Fruit fly (Drosophila melanogaster) whole organism, embryonic: ENCODE results near the gene Cul5.

Experiments
- ATbp ChIP-seq: fragments of 200-800 bp; sonication (Bioruptor generic); optimal IDR thresholded peaks from 2 replicates; lab custom pipeline; 2017; ENCODE audit warnings: missing biosample characterization, mild to moderate bottlenecking, missing genetic modification characterization, missing genetic modification reagents
- B-H1 ChIP-seq: fragments of 200-800 bp; sonication (Bioruptor generic); IDR thresholded peaks from 3 replicates; pipeline ENCODE4 v1.3.6; 2022; ENCODE audit warnings: missing biosample characterization, missing genetic modification characterization
- Bdp1 ChIP-seq: fragments of 200-800 bp; sonication (Bioruptor generic); optimal IDR thresholded peaks from 3 replicates; lab custom pipeline; 2016; ENCODE audit warnings: missing biosample characterization, missing genetic modification characterization
- CG12071 ChIP-seq: fragments of 200-800 bp; sonication (Bioruptor generic); optimal IDR thresholded peaks from 3 replicates; lab custom pipeline; 2018; ENCODE audit warnings: missing biosample characterization, mild to moderate bottlenecking, missing genetic modification characterization
- CG15479 ChIP-seq: fragments of 200-800 bp; sonication (Bioruptor generic); optimal IDR thresholded peaks from 3 replicates; lab custom pipeline; 2019; ENCODE audit warnings: missing biosample characterization, mild to moderate bottlenecking, missing genetic modification characterization, moderate library complexity
- CG1832 ChIP-seq: fragments of 200-800 bp; sonication (Bioruptor generic); optimal IDR thresholded peaks from 2 replicates; lab custom pipeline; 2017; ENCODE audit warnings: missing biosample characterization, mild to moderate bottlenecking, missing genetic modification characterization, inconsistent platforms
- CG31441 ChIP-seq: fragments of 200-800 bp; sonication (Bioruptor generic); IDR thresholded peaks from 2 replicates; pipeline ENCODE4 v1.3.6; 2022; ENCODE audit warnings: missing biosample characterization, missing genetic modification characterization
- CG3407 ChIP-seq: fragments of 200-800 bp; sonication (Bioruptor generic); optimal IDR thresholded peaks from 2 replicates; lab custom pipeline; 2018; ENCODE audit warnings: missing biosample characterization, mild to moderate bottlenecking, missing genetic modification characterization
- CG4707 ChIP-seq: fragments of 200-800 bp; sonication (Bioruptor generic); optimal IDR thresholded peaks from 2 replicates; lab custom pipeline; 2018; ENCODE audit warnings: missing biosample characterization, mild to moderate bottlenecking, missing genetic modification characterization, moderate library complexity
- CG6654 ChIP-seq: fragments of 200-800 bp; sonication (Bioruptor generic); optimal IDR thresholded peaks from 2 replicates; lab custom pipeline; 2017; ENCODE audit warnings: missing biosample characterization, mild to moderate bottlenecking, missing genetic modification characterization
- CG7357 ChIP-seq: fragments of 200-800 bp; sonication (Bioruptor generic); IDR thresholded peaks from 3 replicates; pipeline ENCODE4 v1.3.6; 2022; ENCODE audit warnings: missing biosample characterization, missing genetic modification characterization
- CG7839 ChIP-seq: fragments of 200-800 bp; sonication (Bioruptor generic); optimal IDR thresholded peaks from 3 replicates; lab custom pipeline; 2018; ENCODE audit warnings: missing biosample characterization, mild to moderate bottlenecking, missing genetic modification characterization, moderate library complexity
- D19A ChIP-seq: fragments of 200-800 bp; optimal IDR thresholded peaks from 3 replicates; lab custom pipeline; 2019; ENCODE audit warnings: missing biosample characterization, mild to moderate bottlenecking, missing genetic modification characterization, moderate library complexity
- Ets65A ChIP-seq: fragments of 200-800 bp; sonication (Bioruptor generic); peaks from one replicate; lab custom pipeline; 2016; ENCODE audit warnings: missing biosample characterization, missing genetic modification characterization
- Fer1 ChIP-seq: fragments of 200-800 bp; sonication (Bioruptor generic); optimal IDR thresholded peaks from 2 replicates; lab custom pipeline; 2017; ENCODE audit warnings: missing biosample characterization, mild to moderate bottlenecking, missing genetic modification characterization
- H2.0 ChIP-seq: fragments of 200-800 bp; sonication (Bioruptor generic); IDR thresholded peaks from 2 replicates; pipeline ENCODE4 v1.3.6; 2022; ENCODE audit warnings: missing biosample characterization, missing genetic modification characterization
- Hey ChIP-seq: fragments of 200-800 bp; sonication (Bioruptor generic); optimal IDR thresholded peaks from 3 replicates; lab custom pipeline; 2018; ENCODE audit warnings: missing biosample characterization, mild to moderate bottlenecking, missing genetic modification characterization
- Hr51 ChIP-seq, 2 experiments: fragments of 200-800 bp; sonication (Bioruptor generic); optimal IDR thresholded peaks; 2 replicates in 1 of 2; 3 replicates in 1 of 2; lab custom pipeline; 2016 to 2018; ENCODE audit warnings: missing biosample characterization in 2 of 2, missing genetic modification characterization in 2 of 2, mild to moderate bottlenecking in 1 of 2, moderate library complexity in 1 of 2
- NK7.1 ChIP-seq: fragments of 200-800 bp; sonication (Bioruptor generic); optimal IDR thresholded peaks from 3 replicates; lab custom pipeline; 2016; ENCODE audit warnings: missing biosample characterization, missing genetic modification characterization
- NfI ChIP-seq: fragments of 200-800 bp; sonication (Bioruptor generic); optimal IDR thresholded peaks from 3 replicates; lab custom pipeline; 2018; ENCODE audit warnings: missing biosample characterization, mild to moderate bottlenecking, missing genetic modification characterization, moderate library complexity
- Oli ChIP-seq: fragments of 200-800 bp; sonication (Bioruptor generic); optimal IDR thresholded peaks from 2 replicates; lab custom pipeline; 2018; ENCODE audit warnings: missing biosample characterization, mild to moderate bottlenecking, missing genetic modification characterization, moderate library complexity
- Opbp ChIP-seq: fragments of 200-800 bp; sonication (Bioruptor generic); IDR thresholded peaks from 3 replicates; pipeline ENCODE4 v1.3.6; 2022; ENCODE audit warnings: missing biosample characterization, missing genetic modification characterization; ENCODE audit not compliant: partially characterized antibody
- Spps ChIP-seq: fragments of 200-800 bp; sonication (Bioruptor generic); optimal IDR thresholded peaks from 2 replicates; lab custom pipeline; 2018; ENCODE audit warnings: missing biosample characterization, mild to moderate bottlenecking, missing genetic modification characterization
- Sry-β ChIP-seq: fragments of 200-800 bp; sonication (Bioruptor generic); optimal IDR thresholded peaks from 2 replicates; lab custom pipeline; 2018; ENCODE audit warnings: missing biosample characterization, mild to moderate bottlenecking, missing genetic modification characterization, moderate library complexity
- Xrp1 ChIP-seq: fragments of 200-800 bp; sonication (Bioruptor generic); IDR thresholded peaks from 2 replicates; pipeline ENCODE4 v1.3.6; 2022; ENCODE audit warnings: missing biosample characterization, missing genetic modification characterization
- YL-1 ChIP-seq: fragments of 200-800 bp; sonication (Bioruptor generic); optimal IDR thresholded peaks from 3 replicates; lab custom pipeline; 2017; ENCODE audit warnings: missing biosample characterization, mild to moderate bottlenecking, missing genetic modification characterization
- abd-A ChIP-seq: fragments of 200-800 bp; sonication (Bioruptor generic); optimal IDR thresholded peaks from 3 replicates; lab custom pipeline; 2019; ENCODE audit warnings: missing biosample characterization, mild to moderate bottlenecking, missing genetic modification characterization, moderate library complexity
- ara ChIP-seq: fragments of 200-800 bp; sonication (Bioruptor generic); IDR thresholded peaks from 2 replicates; pipeline ENCODE4 v1.3.6; 2022; ENCODE audit warnings: missing biosample characterization, missing genetic modification characterization
- cato ChIP-seq: fragments of 200-800 bp; sonication (Bioruptor generic); optimal IDR thresholded peaks from 2 replicates; lab custom pipeline; 2016; ENCODE audit warnings: missing biosample characterization, missing genetic modification characterization, borderline replicate concordance
- cg ChIP-seq: fragments of 200-800 bp; sonication (Bioruptor generic); optimal IDR thresholded peaks from 3 replicates; lab custom pipeline; 2019; ENCODE audit warnings: missing biosample characterization, mild to moderate bottlenecking, missing genetic modification characterization, moderate library complexity
- croc ChIP-seq: fragments of 200-800 bp; sonication (Bioruptor generic); conservative IDR thresholded peaks from 3 replicates; pipeline ENCODE4 v1.3.6; 2022; ENCODE audit warnings: missing biosample characterization, missing genetic modification characterization
- dati ChIP-seq: fragments of 200-800 bp; sonication (Bioruptor generic); IDR thresholded peaks from 2 replicates; pipeline ENCODE4 v1.3.6; 2022; ENCODE audit warnings: missing biosample characterization, missing genetic modification characterization
- emc ChIP-seq: fragments of 200-800 bp; sonication (Bioruptor generic); optimal IDR thresholded peaks from 2 replicates; lab custom pipeline; 2016; ENCODE audit warnings: missing biosample characterization, missing genetic modification characterization
- exex ChIP-seq: fragments of 200-800 bp; sonication (Bioruptor generic); optimal IDR thresholded peaks from 4 replicates; lab custom pipeline; 2018; ENCODE audit warnings: missing biosample characterization, mild to moderate bottlenecking, missing genetic modification characterization, moderate library complexity
- eyg ChIP-seq: fragments of 200-800 bp; sonication (Bioruptor generic); optimal IDR thresholded peaks from 3 replicates; lab custom pipeline; 2016; ENCODE audit warnings: missing biosample characterization, missing genetic modification characterization
- fd96Cb ChIP-seq: fragments of 200-800 bp; sonication (Bioruptor generic); optimal IDR thresholded peaks from 2 replicates; lab custom pipeline; 2018; ENCODE audit warnings: missing biosample characterization, mild to moderate bottlenecking, missing genetic modification characterization, moderate library complexity
- fu2 ChIP-seq: fragments of 200-800 bp; sonication (Bioruptor generic); optimal IDR thresholded peaks from 2 replicates; lab custom pipeline; 2016; ENCODE audit warnings: missing biosample characterization, missing genetic modification characterization
- jumu ChIP-seq: fragments of 200-800 bp; sonication (Bioruptor generic); optimal IDR thresholded peaks from 3 replicates; lab custom pipeline; 2016; ENCODE audit warnings: missing biosample characterization, missing genetic modification characterization
- lmd ChIP-seq: fragments of 200-800 bp; sonication (Bioruptor generic); IDR thresholded peaks from 2 replicates; pipeline ENCODE4 v1.3.6; 2022; ENCODE audit warnings: missing biosample characterization, missing genetic modification characterization
- lov ChIP-seq, 2 experiments: fragments of 200-800 bp in 1 of 2; fragments of >200 bp in 1 of 2; sonication (Bioruptor generic) in 1 of 2; IDR thresholded peaks in 1 of 2; optimal IDR thresholded peaks in 1 of 2; 2 replicates in 1 of 2; 3 replicates in 1 of 2; pipeline versions ENCODE4 v1.3.6 to Lab custom; 2017 to 2022; ENCODE audit warnings: missing biosample characterization in 1 of 2, missing genetic modification characterization in 1 of 2
- nau ChIP-seq: fragments of 200-800 bp; sonication (Bioruptor generic); optimal IDR thresholded peaks from 3 replicates; lab custom pipeline; 2017; ENCODE audit warnings: missing biosample characterization, mild to moderate bottlenecking, missing genetic modification characterization, missing genetic modification reagents
- org-1 ChIP-seq: fragments of 200-800 bp; sonication (Bioruptor generic); optimal IDR thresholded peaks from 2 replicates; lab custom pipeline; 2017; ENCODE audit warnings: missing biosample characterization, missing genetic modification characterization
- prd ChIP-seq, 3 experiments: fragments of >200 bp in 2 of 3; fragments of 200-800 bp in 1 of 3; sonication (Bioruptor generic) in 1 of 3; optimal IDR thresholded peaks in 2 of 3; IDR thresholded peaks in 1 of 3; 2 replicates in 2 of 3; 3 replicates in 1 of 3; pipeline versions ENCODE4 v1.3.6 to Lab custom; 2017 to 2022; ENCODE audit warnings: missing biosample characterization in 1 of 3, missing genetic modification characterization in 1 of 3
- psq ChIP-seq: fragments of 200-800 bp; sonication (Bioruptor generic); optimal IDR thresholded peaks from 2 replicates; lab custom pipeline; 2017; ENCODE audit warnings: missing biosample characterization, missing genetic modification characterization
- ranshi ChIP-seq: fragments of 200-800 bp; sonication (Bioruptor generic); IDR thresholded peaks from 2 replicates; pipeline ENCODE4 v1.3.6; 2022; ENCODE audit warnings: missing biosample characterization, missing genetic modification characterization
- schlank ChIP-seq: fragments of 200-800 bp; sonication (Bioruptor generic); optimal IDR thresholded peaks from 2 replicates; lab custom pipeline; 2018; ENCODE audit warnings: missing biosample characterization, mild to moderate bottlenecking, missing genetic modification characterization
- sob ChIP-seq: fragments of 200-800 bp; sonication (Bioruptor generic); IDR thresholded peaks from 2 replicates; pipeline ENCODE4 v1.3.6; 2022; ENCODE audit warnings: missing biosample characterization, missing genetic modification characterization
- zen2 ChIP-seq: fragments of 200-800 bp; sonication (Bioruptor generic); IDR thresholded peaks from 3 replicates; pipeline ENCODE4 v1.3.6; 2022; ENCODE audit warnings: missing biosample characterization, missing genetic modification characterization; ENCODE audit not compliant: partially characterized antibody

The Cul5 gene

dm6 chr3R:29069208-29070072 is 6.7 kb upstream of the Cul5 start (continued):
- no peak for TF ChIP-seq Fer1 (GFP tag; lab: Kevin White, UChicago)
- TF ChIP-seq ATbp (GFP tag; lab: Kevin White, UChicago), result no peak
- no peak for TF ChIP-seq emc (GFP tag; lab: Kevin White, UChicago)
- no peak for TF ChIP-seq psq (GFP tag; lab: Kevin White, UChicago)
- no peak for TF ChIP-seq ara (GFP tag; lab: Robert Waterston, UW)
- peak in 1 of 2 experiments; percentile 35 for TF ChIP-seq Hr51 (GFP tag; optimal IDR thresholded peaks at IDR 0.05; lab: Kevin White, UChicago)
- TF ChIP-seq cato (GFP tag; lab: Kevin White, UChicago), result no peak
- no peak for TF ChIP-seq schlank (tag; lab: Kevin White, UChicago)
- no peak for TF ChIP-seq nau
- peak; percentile 75 for TF ChIP-seq abd-A
- no peak for TF ChIP-seq CG31441
- TF ChIP-seq cg (GFP tag; lab: Kevin White, UChicago), result peak; percentile 75
- no peak for TF ChIP-seq zen2 (GFP tag; lab: Robert Waterston, UW)
- TF ChIP-seq B-H1 (GFP tag; lab: Robert Waterston, UW), result no peak
- no peak for TF ChIP-seq Sry-β
- TF ChIP-seq croc, result no peak
- TF ChIP-seq fu2 (GFP tag; lab: Kevin White, UChicago), result no peak
- no peak for TF ChIP-seq H2.0 (GFP tag; lab: Robert Waterston, UW)
- peak; percentile 99 for TF ChIP-seq CG3407 (GFP tag; lab: Kevin White, UChicago)
- TF ChIP-seq YL-1 (GFP tag; lab: Kevin White, UChicago), result no peak
- no peak for TF ChIP-seq Oli (tag; lab: Kevin White, UChicago)
- no peak for TF ChIP-seq lov (optimal IDR thresholded peaks at IDR 0.05; lab: Kevin White, UChicago)
- no peak for TF ChIP-seq lov (GFP tag; IDR thresholded peaks at IDR 0.05; lab: Robert Waterston, UW)
- peak; percentile 20 for TF ChIP-seq D19A (tag; lab: Kevin White, UChicago)
- no peak for TF ChIP-seq prd (optimal IDR thresholded peaks at IDR 0.05; lab: Kevin White, UChicago)
- no peak for TF ChIP-seq prd (GFP tag; IDR thresholded peaks at IDR 0.05; lab: Robert Waterston, UW)
- TF ChIP-seq CG7839 (tag; lab: Kevin White, UChicago), result no peak
- TF ChIP-seq CG1832 (GFP tag; lab: Kevin White, UChicago), result peak; percentile 30
- TF ChIP-seq exex (tag; lab: Kevin White, UChicago), result no peak
- no peak for TF ChIP-seq Xrp1
- no peak for TF ChIP-seq CG12071 (GFP tag; lab: Kevin White, UChicago)
- TF ChIP-seq ranshi (GFP tag; lab: Robert Waterston, UW), result no peak
- TF ChIP-seq org-1 (GFP tag; lab: Kevin White, UChicago), result no peak
- no peak for TF ChIP-seq NfI (GFP tag; lab: Kevin White, UChicago)
- no peak for TF ChIP-seq CG6654 (GFP tag; lab: Kevin White, UChicago)
- no peak for TF ChIP-seq eyg (GFP tag; lab: Kevin White, UChicago)
- TF ChIP-seq NK7.1 (GFP tag; lab: Kevin White, UChicago), result no peak
- no peak for TF ChIP-seq Spps (tag; lab: Kevin White, UChicago)
- TF ChIP-seq Bdp1, result no peak
- no peak for TF ChIP-seq fd96Cb
- no peak for TF ChIP-seq dati (GFP tag; lab: Robert Waterston, UW)
- TF ChIP-seq CG4707 (GFP tag; lab: Kevin White, UChicago), result no peak
- no peak for TF ChIP-seq jumu (GFP tag; lab: Kevin White, UChicago)
- TF ChIP-seq Ets65A (GFP tag; lab: Kevin White, UChicago), result peak; percentile 77
- TF ChIP-seq sob, result no peak
- TF ChIP-seq Opbp (GFP tag; lab: Robert Waterston, UW), result no peak
- TF ChIP-seq lmd, result no peak
- no peak for TF ChIP-seq CG7357
- TF ChIP-seq CG15479 (GFP tag; lab: Kevin White, UChicago), result peak; percentile 0
- no peak for TF ChIP-seq Hey (tag; lab: Kevin White, UChicago)
